Worm (Caenorhabditis elegans) whole organism, L4 larva: Measurements from ENCODE around the gene npr-21.

Source experiments
- R02D3.7 ChIP-seq: fragments of 150-350 bp; sonication (generic microtip); optimal IDR thresholded peaks from 3 replicates; lab custom pipeline; 2014; ENCODE audit warnings: missing biosample characterization, missing genetic modification characterization
- ZK546.5 ChIP-seq, 2 experiments: sonication (generic microtip); optimal IDR thresholded peaks; 2 replicates each; lab custom pipeline; 2017; ENCODE audit warnings: missing biosample characterization in 2 of 2, missing genetic modification characterization in 2 of 2
- mdt-29 ChIP-seq: fragments of 200-800 bp; sonication (Bioruptor generic); IDR thresholded peaks from 2 replicates; pipeline ENCODE4 v1.3.6; 2022; ENCODE audit warnings: missing genetic modification reagents, missing genetic modification characterization, missing compliant biosample characterization
- nhr-76 ChIP-seq: fragments of 150-350 bp; optimal IDR thresholded peaks from 2 replicates; lab custom pipeline; 2014; ENCODE audit warnings: missing biosample characterization, missing genetic modification characterization
- snpc-4 ChIP-seq: fragments of 150-350 bp; optimal IDR thresholded peaks from 2 replicates; lab custom pipeline; 2014; ENCODE audit warnings: missing biosample characterization, missing genetic modification characterization

ce11 chrX:17115089-17115488 is 42.7 kb downstream of the npr-21 start, which contains the start of gene lido-6:
- no peak for TF ChIP-seq ZK546.5 (tag; optimal IDR thresholded peaks at IDR 0.05; lab: Kevin White, UChicago)
- no peak for TF ChIP-seq mdt-29 (GFP tag; lab: Robert Waterston, UW)
- TF ChIP-seq nhr-76 (tag; lab: Kevin White, UChicago) = no peak
- no peak for TF ChIP-seq snpc-4
- TF ChIP-seq R02D3.7 (tag; lab: Kevin White, UChicago) = no peak
